Fruit fly (Drosophila melanogaster): ENCODE results near the gene GMF.
A peak's percentile ranks its signal among the peaks of the same experiment; 100 is the strongest.

Gene GMF

DNA sequence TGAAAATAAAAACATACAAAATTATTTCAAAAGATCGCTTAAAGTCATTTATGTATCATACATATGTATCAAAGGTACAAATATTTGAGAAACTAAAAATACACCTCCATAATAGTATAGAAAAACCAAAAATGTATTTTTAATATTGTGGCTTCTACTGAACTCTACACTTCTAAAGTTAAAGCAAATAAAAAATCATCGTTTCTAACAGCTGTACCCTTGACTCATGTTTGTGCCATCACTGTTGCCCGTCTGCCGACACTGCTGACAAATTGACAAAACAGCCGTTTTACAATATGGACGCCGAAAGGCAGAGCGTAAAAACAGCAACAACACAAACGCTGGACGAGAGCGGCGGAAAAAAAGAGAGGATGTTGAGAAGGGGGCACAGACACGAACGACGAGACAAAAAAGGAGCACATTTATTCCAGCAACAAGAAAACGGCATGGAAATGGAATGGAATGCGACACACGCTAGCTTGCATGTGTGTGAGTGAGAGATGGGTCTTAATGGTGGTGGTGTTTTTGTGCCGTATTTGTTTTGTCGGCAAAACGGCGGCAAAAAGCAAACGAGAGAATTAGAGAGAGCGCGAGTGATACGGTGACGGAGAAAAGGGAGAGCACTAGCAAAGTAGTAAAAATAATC, 16.3 kb downstream of the GMF start (continued):
- no peak for TF ChIP-seq ham (GFP tag; IDR thresholded peaks at IDR 0.05)
- peak; percentile 86 for TF ChIP-seq Fer1 (GFP tag; optimal IDR thresholded peaks at IDR 0.05)
- no peak for TF ChIP-seq jigr1 (GFP tag; IDR thresholded peaks at IDR 0.05)
- peak; percentile 80 for TF ChIP-seq Asciz (GFP tag; optimal IDR thresholded peaks at IDR 0.05)
- TF ChIP-seq Nf-YC (tag; optimal IDR thresholded peaks at IDR 0.05): peak; percentile 57
- TF ChIP-seq Abd-B (GFP tag; optimal IDR thresholded peaks at IDR 0.05): peak; percentile 54
- TF ChIP-seq CG15514 (GFP tag; optimal IDR thresholded peaks at IDR 0.05): peak; percentile 83
- TF ChIP-seq tap (tag; optimal IDR thresholded peaks at IDR 0.05): peak; percentile 73
- no peak for TF ChIP-seq btn (GFP tag; optimal IDR thresholded peaks at IDR 0.05)
- TF ChIP-seq sug (tag; optimal IDR thresholded peaks at IDR 0.05): peak; percentile 50
- peak; percentile 48 for TF ChIP-seq CG8290 (GFP tag; optimal IDR thresholded peaks at IDR 0.05)
- peak in 1 of 2 experiments; percentile 72 for TF ChIP-seq CG8290 (tag; optimal IDR thresholded peaks at IDR 0.05)
- peak; percentile 80 for TF ChIP-seq corto (GFP tag; optimal IDR thresholded peaks at IDR 0.05)
- peak; percentile 88 for TF ChIP-seq PHDP (tag; optimal IDR thresholded peaks at IDR 0.05)
- TF ChIP-seq Eip74EF (GFP tag; optimal IDR thresholded peaks at IDR 0.05): peak in 1 of 2 experiments; percentile 66
- peak; percentile 78 for TF ChIP-seq gcm (GFP tag; optimal IDR thresholded peaks at IDR 0.05)
- TF ChIP-seq CHES-1-like (GFP tag; optimal IDR thresholded peaks at IDR 0.05): peak; percentile 85
- TF ChIP-seq CG6689 (GFP tag; IDR thresholded peaks at IDR 0.05): no peak
- peak; percentile 80 for TF ChIP-seq D19A (tag; optimal IDR thresholded peaks at IDR 0.05)
- no peak for TF ChIP-seq toy (GFP tag; IDR thresholded peaks at IDR 0.05)
- TF ChIP-seq CG6272 (GFP tag; IDR thresholded peaks at IDR 0.05): peak; percentile 72
- peak; percentile 88 for TF ChIP-seq CG10209 (GFP tag; optimal IDR thresholded peaks at IDR 0.05)
- TF ChIP-seq Dp (GFP tag; optimal IDR thresholded peaks at IDR 0.05): no peak
- no peak for TF ChIP-seq Mrtf (GFP tag; IDR thresholded peaks at IDR 0.05)
- peak; percentile 75 for TF ChIP-seq CG10274 (GFP tag; optimal IDR thresholded peaks at IDR 0.05)
- TF ChIP-seq CG8478 (optimal IDR thresholded peaks at IDR 0.05): no peak
- TF ChIP-seq tna (GFP tag; IDR thresholded peaks at IDR 0.05; ENCODE audit: partially characterized antibody): no peak
- peak; percentile 12 for TF ChIP-seq CTCF (GFP tag; optimal IDR thresholded peaks at IDR 0.05)
- TF ChIP-seq sob (GFP tag; IDR thresholded peaks at IDR 0.05): no peak
- peak; percentile 85 for TF ChIP-seq CG10979 (tag; optimal IDR thresholded peaks at IDR 0.05)
- no peak for TF ChIP-seq danr (GFP tag; IDR thresholded peaks at IDR 0.05)
- TF ChIP-seq Rfx (GFP tag; IDR thresholded peaks at IDR 0.05): no peak
- TF ChIP-seq crc (GFP tag; optimal IDR thresholded peaks at IDR 0.05): peak; percentile 69
- TF ChIP-seq cad (GFP tag; optimal IDR thresholded peaks at IDR 0.05): no peak
- TF ChIP-seq lola (GFP tag; optimal IDR thresholded peaks at IDR 0.05): peak in 1 of 3 experiments; percentile 78
- TF ChIP-seq Sox102F (GFP tag; optimal IDR thresholded peaks at IDR 0.05): peak; percentile 87
- TF ChIP-seq CG4730 (GFP tag; IDR thresholded peaks at IDR 0.05): no peak
- TF ChIP-seq wek (GFP tag; optimal IDR thresholded peaks at IDR 0.05): no peak
- peak; percentile 53 for TF ChIP-seq CG8944 (GFP tag; optimal IDR thresholded peaks at IDR 0.05)
- TF ChIP-seq CG14441 (GFP tag; IDR thresholded peaks at IDR 0.05): no peak
- no peak for TF ChIP-seq CG16813 (GFP tag; IDR thresholded peaks at IDR 0.05; ENCODE audit: partially characterized antibody)
- TF ChIP-seq Xrp1 (GFP tag; IDR thresholded peaks at IDR 0.05): no peak
- TF ChIP-seq CG17359 (tag; optimal IDR thresholded peaks at IDR 0.05): peak; percentile 91
- TF ChIP-seq CG12659 (GFP tag; optimal IDR thresholded peaks at IDR 0.05): peak; percentile 88
- no peak for TF ChIP-seq H2.0 (GFP tag; IDR thresholded peaks at IDR 0.05)
- TF ChIP-seq tin (GFP tag; optimal IDR thresholded peaks at IDR 0.05): peak; percentile 51
- TF ChIP-seq CG32772 (GFP tag; IDR thresholded peaks at IDR 0.05): no peak
- TF ChIP-seq CG17829 (tag; optimal IDR thresholded peaks at IDR 0.05): peak; percentile 86
- no peak for TF ChIP-seq dimm (GFP tag; IDR thresholded peaks at IDR 0.05)
- TF ChIP-seq Gsc (GFP tag; IDR thresholded peaks at IDR 0.05): no peak
- TF ChIP-seq Hsf (GFP tag; optimal IDR thresholded peaks at IDR 0.05): peak; percentile 78

Data from whole organism, embryonic.